Worm (Caenorhabditis elegans): ENCODE results near the gene C46E10.1.
"Not testable (repeated sequence)": the region's sequence is repeated elsewhere in the genome, so short reads cannot be mapped to it uniquely, and the experiment has no call there.

Gene C46E10.1

ce11 chrII:3761599-3761998, 37.6 kb downstream of the C46E10.1 start, which contains the start of gene T24E12.6:
T24E12.6 (minus strand) TSS chrII:3761699.
- TF ChIP-seq nhr-76, mep-1, blmp-1 (tag; optimal IDR thresholded peaks at IDR 0.05): not testable (repeated sequence)

ce11 chrII:3764486-3764885, 40.5 kb downstream of the C46E10.1 start, which contains the start of gene srx-112:
srx-112 (minus strand) TSS chrII:3764586.
- TF ChIP-seq elt-1 (tag; optimal IDR thresholded peaks at IDR 0.05; ENCODE audit: borderline replicate concordance, insufficient read depth): no peak
- no peak for TF ChIP-seq blmp-1 (tag; optimal IDR thresholded peaks at IDR 0.05)
- TF ChIP-seq lsy-2 (tag; optimal IDR thresholded peaks at IDR 0.05): no peak
- no peak for TF ChIP-seq elt-3 (tag; optimal IDR thresholded peaks at IDR 0.05)
- TF ChIP-seq M03D4.4 (tag; optimal IDR thresholded peaks at IDR 0.05): no peak

- TF ChIP-seq cnd-1 (tag; optimal IDR thresholded peaks at IDR 0.05) (no peak), mep-1 (tag; optimal IDR thresholded peaks at IDR 0.05) (no peak), M03D4.4 (tag; optimal IDR thresholded peaks at IDR 0.05) (no peak), sem-2 (GFP tag; optimal IDR thresholded peaks at IDR 0.05) (no peak), nhr-2 (tag; optimal IDR thresholded peaks at IDR 0.05) (no peak)
These were observed 47.6 kb downstream of the C46E10.1 start for ce11 chrII:3771640-3772039.

ce11 chrII:3773130-3773529, 49.1 kb downstream of the C46E10.1 start, which contains the start of gene T24E12.10:
T24E12.10 (minus strand) TSS chrII:3773230.
- TF ChIP-seq sem-2 (GFP tag; optimal IDR thresholded peaks at IDR 0.05) (no peak), pha-4 (tag; optimal IDR thresholded peaks at IDR 0.05) (no peak), cnd-1 (tag; optimal IDR thresholded peaks at IDR 0.05) (no peak), unc-39 (tag; optimal IDR thresholded peaks at IDR 0.05) (no peak), elt-3 (tag; optimal IDR thresholded peaks at IDR 0.05) (no peak), hlh-1 (tag; optimal IDR thresholded peaks at IDR 0.05) (no peak), elt-1 (tag; optimal IDR thresholded peaks at IDR 0.05; ENCODE audit: borderline replicate concordance, insufficient read depth) (no peak), ceh-83 (GFP tag; optimal IDR thresholded peaks at IDR 0.05) (no peak), drap-1 (GFP tag; optimal IDR thresholded peaks at IDR 0.05) (no peak), ztf-11 (tag; optimal IDR thresholded peaks at IDR 0.05) (no peak), nhr-28 (tag; optimal IDR thresholded peaks at IDR 0.05) (no peak)
